Worm (Caenorhabditis elegans) whole organism, L1 larva: Measurements from ENCODE around the gene fahd-1.

Experiments
- C16A3.4 ChIP-seq: fragments of 150-350 bp; optimal IDR thresholded peaks from 2 replicates; lab custom pipeline; 2014; ENCODE audit warnings: missing biosample characterization, missing genetic modification characterization
- C34B4.2 ChIP-seq: sonication (generic microtip); optimal IDR thresholded peaks from 2 replicates; lab custom pipeline; 2017; ENCODE audit warnings: mild to moderate bottlenecking, missing genetic modification characterization, missing compliant biosample characterization
- F16B12.6 ChIP-seq: fragments of 150-350 bp; optimal IDR thresholded peaks from 2 replicates; lab custom pipeline; 2014; ENCODE audit warnings: missing biosample characterization, missing genetic modification characterization
- alr-1 ChIP-seq: fragments of 200-800 bp; sonication (Bioruptor generic); optimal IDR thresholded peaks from 2 replicates; lab custom pipeline; 2018; ENCODE audit warnings: borderline replicate concordance, mild to moderate bottlenecking, missing genetic modification characterization, missing compliant biosample characterization
- ama-1 ChIP-seq: fragments of 150-350 bp; optimal IDR thresholded peaks from 2 replicates; lab custom pipeline; 2014
- blmp-1 ChIP-seq: fragments of 150-350 bp; optimal IDR thresholded peaks from 2 replicates; lab custom pipeline; 2014; ENCODE audit warnings: missing biosample characterization, missing genetic modification characterization
- ceh-63 ChIP-seq: fragments of 200-800 bp; sonication (Bioruptor generic); optimal IDR thresholded peaks from 2 replicates; lab custom pipeline; 2018; ENCODE audit warnings: mild to moderate bottlenecking, missing genetic modification characterization, missing compliant biosample characterization
- dpl-1 ChIP-seq, 3 experiments: fragments of 150-350 bp in 2 of 3; sonication (generic microtip) in 1 of 3; optimal IDR thresholded peaks; 2 replicates each; lab custom pipeline; 2014 to 2017; ENCODE audit warnings: missing biosample characterization in 3 of 3, missing genetic modification characterization in 3 of 3, missing genetic modification reagents in 3 of 3
- dsc-1 ChIP-seq: sonication (generic microtip); optimal IDR thresholded peaks from 2 replicates; lab custom pipeline; 2016; ENCODE audit warnings: mild to moderate bottlenecking, missing genetic modification characterization, missing compliant biosample characterization
- efl-1 ChIP-seq, 4 experiments: fragments of 150-350 bp; optimal IDR thresholded peaks in 3 of 4; peaks in 1 of 4; 1 replicate in 1 of 4; 2 replicates in 3 of 4; lab custom pipeline; 2014; ENCODE audit warnings: missing biosample characterization in 2 of 4, missing genetic modification characterization in 2 of 4, missing genetic modification reagents in 2 of 4
- egl-13 ChIP-seq: sonication (generic microtip); optimal IDR thresholded peaks from 2 replicates; lab custom pipeline; 2016; ENCODE audit warnings: missing genotype, missing genetic modification reagents, missing genetic modification characterization, missing compliant biosample characterization
- elt-3 ChIP-seq, 6 experiments: fragments of 150-350 bp in 1 of 6; sonication (generic microtip); optimal IDR thresholded peaks; 2 replicates each; lab custom pipeline; 2017 to 2018; ENCODE audit warnings: missing biosample characterization in 6 of 6, missing genetic modification characterization in 6 of 6, inconsistent platforms in 1 of 6
- fkh-10 ChIP-seq: sonication (generic microtip); optimal IDR thresholded peaks from 2 replicates; lab custom pipeline; 2017; ENCODE audit warnings: missing biosample characterization, missing genetic modification reagents, missing genetic modification characterization
- fkh-4 ChIP-seq: sonication (generic microtip); optimal IDR thresholded peaks from 2 replicates; lab custom pipeline; 2016; ENCODE audit warnings: missing compliant biosample characterization, missing genetic modification characterization, borderline replicate concordance
- fkh-8 ChIP-seq: sonication (generic microtip); optimal IDR thresholded peaks from 2 replicates; lab custom pipeline; 2016; ENCODE audit warnings: mild to moderate bottlenecking, missing genetic modification characterization, missing compliant biosample characterization
- fos-1 ChIP-seq: fragments of 150-350 bp; optimal IDR thresholded peaks from 2 replicates; lab custom pipeline; 2014; ENCODE audit warnings: missing biosample characterization, missing genetic modification characterization
- grh-1 ChIP-seq: fragments of 200-800 bp; sonication (Bioruptor generic); IDR thresholded peaks from 2 replicates; pipeline ENCODE4 v1.3.6; 2022; ENCODE audit warnings: missing genetic modification reagents, missing genetic modification characterization, missing compliant biosample characterization
- hlh-4 ChIP-seq: sonication (generic microtip); optimal IDR thresholded peaks from 2 replicates; lab custom pipeline; 2016; ENCODE audit warnings: mild to moderate bottlenecking, missing genetic modification characterization, missing compliant biosample characterization
- hpl-2 ChIP-seq: fragments of 150-350 bp; optimal IDR thresholded peaks from 2 replicates; lab custom pipeline; 2014; ENCODE audit warnings: missing biosample characterization, missing genetic modification reagents, missing genetic modification characterization
- irx-1 ChIP-seq: sonication (generic microtip); optimal IDR thresholded peaks from 2 replicates; lab custom pipeline; 2016; ENCODE audit warnings: missing genetic modification characterization, missing compliant biosample characterization
- jun-1 ChIP-seq: fragments of 150-350 bp; optimal IDR thresholded peaks from 2 replicates; lab custom pipeline; 2014; ENCODE audit warnings: missing biosample characterization, missing genetic modification reagents, missing genetic modification characterization
- lin-13 ChIP-seq: fragments of 150-350 bp; optimal IDR thresholded peaks from 2 replicates; lab custom pipeline; 2014; ENCODE audit warnings: missing biosample characterization, missing genetic modification reagents, missing genetic modification characterization
- lin-14 ChIP-seq: fragments of 200-800 bp; sonication (Bioruptor generic); optimal IDR thresholded peaks from 2 replicates; lab custom pipeline; 2018; ENCODE audit warnings: mild to moderate bottlenecking, missing genetic modification characterization, moderate library complexity, missing compliant biosample characterization
- lin-15B ChIP-seq: fragments of 150-350 bp; sonication (generic microtip); optimal IDR thresholded peaks from 3 replicates; lab custom pipeline; 2014; ENCODE audit warnings: missing biosample characterization, missing genetic modification characterization
- lin-35 ChIP-seq, 2 experiments: fragments of 150-350 bp; optimal IDR thresholded peaks; 2 replicates each; lab custom pipeline; 2014; ENCODE audit warnings: missing biosample characterization in 2 of 2, missing genetic modification characterization in 2 of 2, missing genetic modification reagents in 2 of 2
- lin-39 ChIP-seq: fragments of 150-350 bp; optimal IDR thresholded peaks from 2 replicates; lab custom pipeline; 2014; ENCODE audit warnings: missing biosample characterization, missing genetic modification reagents, missing genetic modification characterization
- lir-3 ChIP-seq: sonication (generic microtip); optimal IDR thresholded peaks from 2 replicates; lab custom pipeline; 2016; ENCODE audit warnings: mild to moderate bottlenecking, missing genetic modification characterization, moderate library complexity, missing compliant biosample characterization; ENCODE audit not compliant: poor library complexity
- lsy-2 ChIP-seq, 2 experiments: fragments of 150-350 bp; optimal IDR thresholded peaks; 2 replicates each; lab custom pipeline; 2014; ENCODE audit warnings: missing biosample characterization in 2 of 2, missing genetic modification characterization in 2 of 2
- mdl-1 ChIP-seq, 2 experiments: fragments of 150-350 bp; optimal IDR thresholded peaks; 2 replicates each; lab custom pipeline; 2014 to 2017; ENCODE audit warnings: missing biosample characterization in 2 of 2, missing genetic modification characterization in 2 of 2, inconsistent platforms in 1 of 2
- mep-1 ChIP-seq: fragments of 150-350 bp; optimal IDR thresholded peaks from 2 replicates; lab custom pipeline; 2014; ENCODE audit warnings: missing biosample characterization, missing genetic modification characterization
- nhr-12 ChIP-seq: sonication (generic microtip); optimal IDR thresholded peaks from 2 replicates; lab custom pipeline; 2017; ENCODE audit warnings: missing biosample characterization, missing genetic modification characterization
- nhr-19 ChIP-seq: fragments of 200-800 bp; sonication (Bioruptor generic); conservative IDR thresholded peaks from 2 replicates; pipeline ENCODE4 v1.3.6; 2022; ENCODE audit warnings: missing genetic modification characterization, missing compliant biosample characterization
- nhr-20 ChIP-seq: sonication (generic microtip); optimal IDR thresholded peaks from 2 replicates; lab custom pipeline; 2016; ENCODE audit warnings: mild to moderate bottlenecking, missing genetic modification characterization, missing compliant biosample characterization
- nhr-237 ChIP-seq: fragments of 150-350 bp; optimal IDR thresholded peaks from 2 replicates; lab custom pipeline; 2014; ENCODE audit warnings: missing biosample characterization, missing genetic modification characterization
- nhr-71 ChIP-seq: sonication (generic microtip); optimal IDR thresholded peaks from 2 replicates; lab custom pipeline; 2016; ENCODE audit warnings: mild to moderate bottlenecking, missing genetic modification characterization, moderate library complexity, missing compliant biosample characterization
- nhr-84 ChIP-seq: sonication (generic microtip); optimal IDR thresholded peaks from 2 replicates; lab custom pipeline; 2017; ENCODE audit warnings: missing biosample characterization, missing genetic modification characterization
- nhr-85 ChIP-seq: sonication (generic microtip); peaks from one replicate; lab custom pipeline; 2016; ENCODE audit warnings: missing genetic modification characterization, inconsistent platforms, missing compliant biosample characterization
- pax-3 ChIP-seq: fragments of 200-800 bp; sonication (Bioruptor generic); optimal IDR thresholded peaks from 2 replicates; lab custom pipeline; 2018; ENCODE audit warnings: mild to moderate bottlenecking, missing genetic modification characterization, moderate library complexity, missing compliant biosample characterization
- pqm-1 ChIP-seq: sonication (generic microtip); optimal IDR thresholded peaks from 3 replicates; lab custom pipeline; 2017; ENCODE audit warnings: missing biosample characterization, missing genetic modification characterization
- skn-1 ChIP-seq: fragments of 150-350 bp; optimal IDR thresholded peaks from 2 replicates; lab custom pipeline; 2014; ENCODE audit warnings: missing biosample characterization, missing genetic modification characterization
- snpc-4 ChIP-seq: fragments of 150-350 bp; optimal IDR thresholded peaks from 2 replicates; lab custom pipeline; 2014; ENCODE audit warnings: missing biosample characterization, missing genetic modification characterization
- snu-23 ChIP-seq: sonication (generic microtip); optimal IDR thresholded peaks from 2 replicates; lab custom pipeline; 2016; ENCODE audit warnings: missing genetic modification characterization, missing compliant biosample characterization
- swsn-7 ChIP-seq: sonication (generic microtip); optimal IDR thresholded peaks from 2 replicates; lab custom pipeline; 2016; ENCODE audit warnings: missing genetic modification characterization, missing compliant biosample characterization
- unc-130 ChIP-seq: fragments of 150-350 bp; optimal IDR thresholded peaks from 2 replicates; lab custom pipeline; 2017; ENCODE audit warnings: missing biosample characterization, missing genetic modification characterization, inconsistent platforms
- unc-62 ChIP-seq: fragments of 150-350 bp; optimal IDR thresholded peaks from 2 replicates; lab custom pipeline; 2014; ENCODE audit warnings: missing biosample characterization, missing genetic modification reagents, missing genetic modification characterization
- zag-1 ChIP-seq: fragments of 150-350 bp; optimal IDR thresholded peaks from 2 replicates; lab custom pipeline; 2014; ENCODE audit warnings: missing biosample characterization, missing genetic modification characterization
- zip-4 ChIP-seq: fragments of 200-800 bp; sonication (Bioruptor generic); optimal IDR thresholded peaks from 2 replicates; lab custom pipeline; 2018; ENCODE audit warnings: mild to moderate bottlenecking, missing genetic modification characterization, moderate library complexity, missing compliant biosample characterization
- ztf-11 ChIP-seq, 2 experiments: sonication (generic microtip); optimal IDR thresholded peaks; 2 replicates each; lab custom pipeline; 2016 to 2017; ENCODE audit warnings: missing genetic modification characterization in 2 of 2, missing biosample characterization in 1 of 2, missing compliant biosample characterization in 1 of 2

The fahd-1 gene

DNA sequence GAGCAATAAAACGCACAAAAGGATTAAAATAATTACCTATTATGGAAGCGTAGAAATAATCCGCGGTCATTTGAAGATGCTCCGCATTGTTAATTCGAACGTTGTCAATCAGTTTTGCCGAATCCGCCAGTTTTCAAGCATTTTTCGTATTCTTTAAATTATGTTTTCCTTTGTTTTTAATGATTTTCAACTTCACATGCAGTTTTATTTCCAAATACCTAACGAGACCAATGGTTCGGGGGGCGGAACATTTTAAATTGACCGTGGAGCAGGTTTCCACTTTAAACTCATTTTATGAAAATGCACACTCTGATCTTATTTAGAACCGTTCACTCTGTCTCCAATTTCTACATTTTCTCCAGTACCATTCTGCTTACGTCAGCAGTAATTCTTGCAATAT lies 2.7 kb downstream of the fahd-1 start, which contains the start of gene ZK688.4:
TSS of gene ZK688.4 (plus strand) at position 301 of the 400 bp plus-strand sequence.
- TF ChIP-seq mep-1 (tag; lab: Kevin White, UChicago) (no peak), pax-3 (no peak), zag-1 (tag; lab: Kevin White, UChicago) (no peak), nhr-12 (no peak), lin-14 (no peak)

DNA sequence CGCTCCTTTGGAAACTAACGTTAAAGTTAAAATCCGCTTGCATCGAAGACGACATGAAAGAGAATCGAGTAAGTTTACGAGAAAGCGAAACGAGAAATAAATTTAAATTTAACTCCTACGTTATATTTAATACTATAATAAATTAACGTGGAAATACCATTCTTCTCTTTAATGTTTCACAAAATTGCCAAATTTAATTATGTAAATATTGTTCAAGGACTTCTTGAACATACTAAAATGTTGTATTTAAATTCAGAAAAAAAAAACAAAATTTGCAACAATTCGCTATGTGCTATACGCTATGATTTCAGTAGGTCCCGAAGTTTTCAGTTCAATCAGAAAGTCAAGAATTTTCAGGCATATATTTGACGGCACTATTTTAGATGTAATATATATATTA lies 4.9 kb downstream of the fahd-1 start, which contains the start of gene ZK688.10:
TSS of gene ZK688.10 (minus strand) at position 101 of the 400 bp plus-strand sequence.
- no peak for TF ChIP-seq ceh-63 (GFP tag; lab: Kevin White, UChicago)
- no peak for TF ChIP-seq unc-130
- no peak for TF ChIP-seq jun-1 (tag; lab: Kevin White, UChicago)
- no peak for TF ChIP-seq nhr-85 (tag; lab: Kevin White, UChicago)
- TF ChIP-seq lin-15B (tag; lab: Kevin White, UChicago): no peak
- no peak for TF ChIP-seq lin-39 (tag; lab: Kevin White, UChicago)
- TF ChIP-seq, all 84 proteins: peak for 0

DNA sequence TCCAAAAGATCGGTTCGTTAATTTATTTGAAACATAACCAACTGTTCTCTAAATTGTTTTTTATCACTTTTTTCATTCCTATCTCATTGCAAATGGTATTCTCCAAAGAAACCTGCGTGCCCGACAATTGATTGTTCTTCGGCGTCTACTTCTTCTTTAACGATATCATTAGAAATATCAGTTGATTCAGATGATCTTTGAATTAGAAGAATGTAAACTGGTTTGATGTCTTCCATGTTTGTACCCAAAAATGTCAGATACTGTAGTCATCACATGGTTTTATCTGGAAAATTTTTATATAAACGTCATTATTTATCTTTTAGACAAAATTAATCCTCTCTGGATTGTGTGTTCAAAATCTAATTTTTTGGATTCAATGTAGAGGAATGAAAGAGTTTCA lies 5.7 kb downstream of the fahd-1 start:
- TF ChIP-seq lsy-2 (tag; optimal IDR thresholded peaks at IDR 0.05; lab: Kevin White, UChicago) (peak; percentile 25 to 88), pqm-1 (tag; lab: Kevin White, UChicago) (no peak), egl-13 (no peak), lin-15B (tag; lab: Kevin White, UChicago) (no peak), zip-4 (GFP tag; lab: Kevin White, UChicago) (no peak), lin-14 (peak; percentile 57), elt-3 (tag; optimal IDR thresholded peaks at IDR 0.05; lab: Kevin White, UChicago) (peak in 5 of 6 experiments; percentile 27 to 85 (median 48)), unc-62 (GFP tag; lab: Kevin White, UChicago) (no peak), jun-1 (tag; lab: Kevin White, UChicago) (no peak), skn-1 (tag; lab: Kevin White, UChicago) (no peak), nhr-85 (tag; lab: Kevin White, UChicago) (peak; percentile 95), mep-1 (tag; lab: Kevin White, UChicago) (no peak), snpc-4 (no peak), ztf-11 (tag; optimal IDR thresholded peaks at IDR 0.05; lab: Kevin White, UChicago) (no peak), fkh-4 (tag; lab: Kevin White, UChicago) (no peak), mdl-1 (tag; optimal IDR thresholded peaks at IDR 0.05; lab: Kevin White, UChicago) (no peak), dpl-1 (GFP tag; optimal IDR thresholded peaks at IDR 0.05; lab: Kevin White, UChicago) (peak in 1 of 3 experiments; percentile 9), C34B4.2 (tag; lab: Kevin White, UChicago) (no peak), fkh-10 (GFP tag; lab: Kevin White, UChicago) (no peak), grh-1 (GFP tag; lab: Robert Waterston, UW) (peak; percentile 83), ama-1 (lab: Kevin White, UChicago) (no peak), hpl-2 (no peak), fos-1 (tag; lab: Kevin White, UChicago) (no peak), nhr-19 (peak; percentile 80), nhr-71 (tag; lab: Kevin White, UChicago) (peak; percentile 75), efl-1 (optimal IDR thresholded peaks at IDR 0.05; lab: Kevin White, UChicago) (no peak), efl-1 (GFP tag; optimal IDR thresholded peaks at IDR 0.05 in 1 of 2; lab: Kevin White, UChicago) (peak in 1 of 2 experiments; percentile 87), snu-23 (peak; percentile 58), hlh-4 (tag; lab: Kevin White, UChicago) (no peak), lin-35 (GFP tag; optimal IDR thresholded peaks at IDR 0.05; lab: Kevin White, UChicago) (peak in 1 of 2 experiments; percentile 49), nhr-84 (no peak), lin-13 (GFP tag; lab: Kevin White, UChicago) (no peak), lir-3 (tag; lab: Kevin White, UChicago) (no peak), irx-1 (tag; lab: Kevin White, UChicago) (no peak), nhr-20 (tag; lab: Kevin White, UChicago) (peak; percentile 81), swsn-7 (tag; lab: Kevin White, UChicago) (no peak), blmp-1 (tag; lab: Kevin White, UChicago) (peak; percentile 55), dsc-1 (tag; lab: Kevin White, UChicago) (no peak), nhr-237 (tag; lab: Kevin White, UChicago) (peak; percentile 1), alr-1 (no peak), fkh-8 (tag; lab: Kevin White, UChicago) (no peak), C16A3.4 (tag; lab: Kevin White, UChicago) (peak; percentile 22), zag-1 (tag; lab: Kevin White, UChicago) (no peak), F16B12.6 (tag; lab: Kevin White, UChicago) (no peak)
